Fruit fly (Drosophila melanogaster): ENCODE results near the gene KLHL18.

DNA sequence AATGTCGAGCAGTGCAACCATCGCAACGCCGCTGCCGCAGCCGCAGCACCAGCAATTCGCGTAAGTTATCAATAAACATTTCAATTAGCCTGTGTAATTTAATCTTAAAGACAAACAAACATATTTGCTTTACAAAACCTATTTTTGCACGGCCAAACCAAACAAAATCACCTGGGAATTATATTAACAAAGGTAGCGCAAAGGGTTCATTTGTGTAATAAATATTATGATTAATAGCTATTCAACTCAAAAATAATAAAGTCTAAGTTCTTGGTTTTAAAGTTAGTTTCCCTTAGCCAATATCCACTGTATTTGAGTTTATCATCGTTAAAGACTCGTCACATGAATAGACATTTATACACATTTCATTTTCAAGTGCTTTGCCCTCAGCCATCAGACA is 41.0 kb downstream of the KLHL18 start:
- TF ChIP-seq Sin3A (optimal IDR thresholded peaks at IDR 0.05) (no peak), ttk (optimal IDR thresholded peaks at IDR 0.05) (no peak), psq (optimal IDR thresholded peaks at IDR 0.05) (no peak)

Measured in Kc167 (cell line).